Worm (Caenorhabditis elegans): ENCODE results near the gene ceh-19.

ceh-19 gene

ce11 chrIV:7909455-7910141, 46.2 kb downstream of the ceh-19 start:
- TF ChIP-seq unc-62 (GFP tag; optimal IDR thresholded peaks at IDR 0.05) (no peak), xnd-1 (tag; optimal IDR thresholded peaks at IDR 0.05) (peak; percentile 46), gei-17 (GFP tag; optimal IDR thresholded peaks at IDR 0.05) (no peak), madf-6 (GFP tag; IDR thresholded peaks at IDR 0.05) (peak; percentile 75), lin-54 (GFP tag; optimal IDR thresholded peaks at IDR 0.05) (peak; percentile 2), mcd-1 (GFP tag; IDR thresholded peaks at IDR 0.05) (0 out of 2 replicates have a peak, but pooled peaks have one; percentile 34), nhr-80 (tag; optimal IDR thresholded peaks at IDR 0.05) (peak; percentile 6), zfh-2 (GFP tag; conservative IDR thresholded peaks at IDR 0.05) (peak; percentile 70; the same call in 1 of the 2 replicates), hmg-1.2 (GFP tag; IDR thresholded peaks at IDR 0.05) (peak; percentile 25; the same call in 1 of the 2 replicates), repo-1 (tag; optimal IDR thresholded peaks at IDR 0.05) (no peak), Y95B8A.8 (GFP tag; IDR thresholded peaks at IDR 0.05) (no peak), snpc-4 (GFP tag; optimal IDR thresholded peaks at IDR 0.05) (no peak), snpc-4 (tag; optimal IDR thresholded peaks at IDR 0.05) (peak in 3 of 4 experiments; percentile 3 to 50 (median 6)), tlf-1 (GFP tag; optimal IDR thresholded peaks at IDR 0.05) (no peak), somi-1 (GFP tag; optimal IDR thresholded peaks at IDR 0.05) (no peak), F33H1.4 (GFP tag; IDR thresholded peaks at IDR 0.05) (peak; percentile 82), aptf-2 (GFP tag; conservative IDR thresholded peaks at IDR 0.05) (no peak), dox-1 (GFP tag; IDR thresholded peaks at IDR 0.05) (peak; percentile 52; the same call in 1 of the 2 replicates), ama-1 (optimal IDR thresholded peaks at IDR 0.05) (no peak), ama-1 (GFP tag; optimal IDR thresholded peaks at IDR 0.05) (no peak), lsl-1 (GFP tag; optimal IDR thresholded peaks at IDR 0.05) (peak; percentile 82), egrh-3 (GFP tag; IDR thresholded peaks at IDR 0.05) (0 out of 2 replicates have a peak, but pooled peaks have one; percentile 13), lir-1 (GFP tag; conservative IDR thresholded peaks at IDR 0.05) (0 out of 2 replicates have a peak, but pooled peaks have one; percentile 5)

ce11 chrIV:7906643-7907042, 49.1 kb downstream of the ceh-19 start:
- TF ChIP-seq ceh-58 (GFP tag; IDR thresholded peaks at IDR 0.05) (no peak), Y53G8AR.9 (GFP tag; conservative IDR thresholded peaks at IDR 0.05) (no peak), T26A5.8 (tag; optimal IDR thresholded peaks at IDR 0.05) (no peak), pbrm-1 (GFP tag; IDR thresholded peaks at IDR 0.05) (no peak), somi-1 (GFP tag; optimal IDR thresholded peaks at IDR 0.05) (no peak)

Measured in whole organism, young adult.